Worm (Caenorhabditis elegans) whole organism, young adult: ENCODE measurements around the gene Y6D1A.1.

Source experiments
- B0035.1 ChIP-seq: sonication (generic microtip); optimal IDR thresholded peaks from 2 replicates; lab custom pipeline; 2016; ENCODE audit warnings: missing genetic modification characterization, mild to moderate bottlenecking, missing compliant biosample characterization, missing genotype, missing genetic modification reagents
- T26A5.8 ChIP-seq: sonication (generic microtip); optimal IDR thresholded peaks from 2 replicates; lab custom pipeline; 2016; ENCODE audit warnings: missing genetic modification characterization, missing compliant biosample characterization
- Y53F4B.3 ChIP-seq: fragments of 200-800 bp; sonication (Bioruptor generic); IDR thresholded peaks from 2 replicates; pipeline ENCODE4 v1.3.6; 2022; ENCODE audit warnings: missing genetic modification reagents, missing genetic modification characterization, missing compliant biosample characterization
- ama-1 ChIP-seq, 3 experiments: fragments of 150-350 bp in 1 of 3; sonication (generic microtip) in 2 of 3; optimal IDR thresholded peaks; 2 replicates each; lab custom pipeline; 2014 to 2018; ENCODE audit warnings: missing biosample characterization in 2 of 3, missing genetic modification characterization in 2 of 3, missing genetic modification reagents in 2 of 3
- athp-1 ChIP-seq: sonication (generic microtip); optimal IDR thresholded peaks from 2 replicates; lab custom pipeline; 2017; ENCODE audit warnings: mild to moderate bottlenecking, missing genetic modification characterization, missing compliant biosample characterization
- ceh-100 ChIP-seq: fragments of 200-800 bp; sonication (Bioruptor generic); IDR thresholded peaks from 2 replicates; pipeline ENCODE4 v1.3.6; 2022; ENCODE audit warnings: missing genetic modification reagents, missing genetic modification characterization, missing compliant biosample characterization
- ceh-27 ChIP-seq: fragments of 200-800 bp; sonication (Bioruptor generic); optimal IDR thresholded peaks from 2 replicates; lab custom pipeline; 2018; ENCODE audit warnings: mild to moderate bottlenecking, missing genetic modification characterization, moderate library complexity, missing compliant biosample characterization
- nfya-1 ChIP-seq: sonication (generic microtip); optimal IDR thresholded peaks from 2 replicates; lab custom pipeline; 2017; ENCODE audit warnings: antibody characterized with exemption, missing compliant biosample characterization, missing genetic modification characterization, borderline replicate concordance; ENCODE audit not compliant: insufficient read depth
- nfya-2 ChIP-seq: fragments of 200-800 bp; sonication (Bioruptor generic); IDR thresholded peaks from 2 replicates; pipeline ENCODE4 v1.3.6; 2022; ENCODE audit warnings: missing genetic modification reagents, missing genetic modification characterization, missing compliant biosample characterization

ce11 chrII:11839116-11839515 is 15.7 kb upstream of the Y6D1A.1 start:
- TF ChIP-seq B0035.1, result no peak
- no peak for TF ChIP-seq ceh-27 (GFP tag; lab: Kevin White, UChicago)
- TF ChIP-seq ama-1 (optimal IDR thresholded peaks at IDR 0.05; lab: Kevin White, UChicago), result no peak
- TF ChIP-seq ama-1 (GFP tag; optimal IDR thresholded peaks at IDR 0.05; lab: Kevin White, UChicago), result no peak
- no peak for TF ChIP-seq athp-1
- no peak for TF ChIP-seq T26A5.8
- no peak for TF ChIP-seq nfya-1 (tag; lab: Kevin White, UChicago)
- no peak for TF ChIP-seq Y53F4B.3 (GFP tag; lab: Robert Waterston, UW)
- no peak for TF ChIP-seq nfya-2 (GFP tag; lab: Robert Waterston, UW)
- no peak for TF ChIP-seq ceh-100
